Worm (Caenorhabditis elegans): ENCODE data around the gene lgc-58.

Gene lgc-58

ce11 chrX:6041094-6041441, 34.2 kb upstream of the lgc-58 start:
- TF ChIP-seq lin-38 (GFP tag; IDR thresholded peaks at IDR 0.05) (no peak), dmd-6 (GFP tag; IDR thresholded peaks at IDR 0.05) (0 out of 2 replicates have a peak, but pooled peaks have one; percentile 10), php-3 (GFP tag; IDR thresholded peaks at IDR 0.05) (peak; percentile 58), fkh-10 (GFP tag; optimal IDR thresholded peaks at IDR 0.05) (no peak), daf-16 (GFP tag; optimal IDR thresholded peaks at IDR 0.05) (no peak), daf-16 (tag; optimal IDR thresholded peaks at IDR 0.05) (peak; percentile 0), pqm-1 (tag; optimal IDR thresholded peaks at IDR 0.05) (no peak), T26A8.4 (GFP tag; IDR thresholded peaks at IDR 0.05) (no peak), nhr-48 (tag; optimal IDR thresholded peaks at IDR 0.05) (no peak), attf-4 (tag; optimal IDR thresholded peaks at IDR 0.05) (no peak), mxl-3 (GFP tag; optimal IDR thresholded peaks at IDR 0.05) (no peak), hlh-30 (tag; optimal IDR thresholded peaks at IDR 0.05; ENCODE audit: insufficient read depth) (peak; percentile 26), dmd-9 (GFP tag; IDR thresholded peaks at IDR 0.05) (no peak), unc-39 (tag; optimal IDR thresholded peaks at IDR 0.05) (no peak), mes-2 (tag; optimal IDR thresholded peaks at IDR 0.05; ENCODE audit: poor library complexity, severe bottlenecking) (no peak), lin-39 (tag; optimal IDR thresholded peaks at IDR 0.05) (no peak), nhr-28 (tag; optimal IDR thresholded peaks at IDR 0.05) (peak; percentile 37), lir-3 (tag; optimal IDR thresholded peaks at IDR 0.05) (no peak), zfp-2 (tag; optimal IDR thresholded peaks at IDR 0.05) (no peak), D1046.2 (GFP tag; IDR thresholded peaks at IDR 0.05) (no peak), ceh-82 (tag; optimal IDR thresholded peaks at IDR 0.05) (no peak), Y48G9A.11 (GFP tag; IDR thresholded peaks at IDR 0.05) (no peak), ceh-20 (GFP tag; IDR thresholded peaks at IDR 0.05) (no peak), dve-1 (tag; optimal IDR thresholded peaks at IDR 0.05; ENCODE audit: insufficient read depth) (peak; percentile 27), mep-1 (tag; optimal IDR thresholded peaks at IDR 0.05) (no peak), mdl-1 (tag; optimal IDR thresholded peaks at IDR 0.05) (no peak), mdt-29 (GFP tag; IDR thresholded peaks at IDR 0.05) (no peak), egl-27 (tag; optimal IDR thresholded peaks at IDR 0.05) (no peak), ceh-28 (tag; optimal IDR thresholded peaks at IDR 0.05) (no peak), snpc-4 (tag; optimal IDR thresholded peaks at IDR 0.05) (no peak), nhr-42 (GFP tag; IDR thresholded peaks at IDR 0.05) (no peak), hif-1 (tag; optimal IDR thresholded peaks at IDR 0.05) (no peak), spr-3 (GFP tag; optimal IDR thresholded peaks at IDR 0.05) (no peak), unc-130 (GFP tag; optimal IDR thresholded peaks at IDR 0.05) (no peak), tag-97 (GFP tag; IDR thresholded peaks at IDR 0.05) (no peak), ceh-62 (tag; optimal IDR thresholded peaks at IDR 0.05) (no peak), ces-1 (GFP tag; optimal IDR thresholded peaks at IDR 0.05) (no peak), vab-7 (GFP tag; IDR thresholded peaks at IDR 0.05) (no peak), nhr-77 (tag; optimal IDR thresholded peaks at IDR 0.05) (no peak), F10B5.3 (tag; optimal IDR thresholded peaks at IDR 0.05) (no peak), duxl-1 (tag; optimal IDR thresholded peaks at IDR 0.05; ENCODE audit: poor library complexity) (no peak), ZK337.2 (GFP tag; IDR thresholded peaks at IDR 0.05) (no peak), zfp-3 (GFP tag; conservative IDR thresholded peaks at IDR 0.05) (no peak), zip-11 (GFP tag; IDR thresholded peaks at IDR 0.05) (no peak), Y75B8A.6 (GFP tag; IDR thresholded peaks at IDR 0.05) (no peak), lin-15B (tag; optimal IDR thresholded peaks at IDR 0.05) (no peak), fos-1 (tag; optimal IDR thresholded peaks at IDR 0.05) (no peak), daf-8 (GFP tag; IDR thresholded peaks at IDR 0.05) (no peak), lin-13 (GFP tag; optimal IDR thresholded peaks at IDR 0.05) (no peak), nhr-76 (tag; optimal IDR thresholded peaks at IDR 0.05) (no peak), skn-1 (tag; optimal IDR thresholded peaks at IDR 0.05) (no peak), T20F7.1 (GFP tag; optimal IDR thresholded peaks at IDR 0.05) (no peak), cey-2 (tag; optimal IDR thresholded peaks at IDR 0.05; ENCODE audit: borderline replicate concordance, insufficient read depth) (no peak)

All from whole organism, L4 larva.